Fruit fly (Drosophila melanogaster) whole organism, prepupa: ENCODE results near the gene CheB38a.

ENCODE experiments used
- Blimp-1 ChIP-seq: fragments of 200-800 bp; sonication (Bioruptor generic); optimal IDR thresholded peaks from 3 replicates; lab custom pipeline; 2017; ENCODE audit warnings: missing biosample characterization, missing genetic modification characterization, mild to moderate bottlenecking, moderate library complexity, missing genetic modification reagents
- CG11762 ChIP-seq: fragments of 200-800 bp; sonication (Bioruptor generic); optimal IDR thresholded peaks from 3 replicates; lab custom pipeline; 2016; ENCODE audit warnings: missing biosample characterization, missing genetic modification characterization; ENCODE audit not compliant: insufficient read depth
- CG15336 ChIP-seq: fragments of 200-800 bp; sonication (Bioruptor generic); IDR thresholded peaks from 2 replicates; pipeline ENCODE4 v1.3.6; 2022; ENCODE audit warnings: missing biosample characterization, missing genetic modification characterization
- CG16779 ChIP-seq: fragments of 200-800 bp; sonication (Bioruptor generic); optimal IDR thresholded peaks from 3 replicates; lab custom pipeline; 2017; ENCODE audit warnings: missing biosample characterization, mild to moderate bottlenecking, missing genetic modification characterization
- CG32006 ChIP-seq: fragments of 200-800 bp; sonication (Bioruptor generic); optimal IDR thresholded peaks from 3 replicates; lab custom pipeline; 2017; ENCODE audit warnings: missing biosample characterization, mild to moderate bottlenecking, missing genetic modification characterization
- CG34406 ChIP-seq: fragments of 200-800 bp; sonication (Bioruptor generic); optimal IDR thresholded peaks from 3 replicates; lab custom pipeline; 2016; ENCODE audit warnings: missing biosample characterization, missing genetic modification characterization
- CG3919 ChIP-seq: fragments of 200-800 bp; sonication (Bioruptor generic); optimal IDR thresholded peaks from 3 replicates; lab custom pipeline; 2016; ENCODE audit warnings: missing biosample characterization, missing genetic modification characterization
- CG4318 ChIP-seq: fragments of 200-800 bp; sonication (Bioruptor generic); optimal IDR thresholded peaks from 3 replicates; lab custom pipeline; 2017; ENCODE audit warnings: missing biosample characterization, mild to moderate bottlenecking, missing genetic modification characterization
- CG6163 ChIP-seq: fragments of 200-800 bp; sonication (Bioruptor generic); IDR thresholded peaks from 3 replicates; pipeline ENCODE4 v1.3.6; 2022; ENCODE audit warnings: missing biosample characterization, missing genetic modification characterization
- CG6276 ChIP-seq: fragments of 200-800 bp; sonication (Bioruptor generic); optimal IDR thresholded peaks from 2 replicates; lab custom pipeline; 2017; ENCODE audit warnings: missing biosample characterization, mild to moderate bottlenecking, missing genetic modification characterization
- CG6792 ChIP-seq: fragments of 200-800 bp; sonication (Bioruptor generic); optimal IDR thresholded peaks from 3 replicates; lab custom pipeline; 2016; ENCODE audit warnings: missing biosample characterization, missing genetic modification characterization
- CG6808 ChIP-seq: fragments of 200-800 bp; sonication (Bioruptor generic); optimal IDR thresholded peaks from 3 replicates; lab custom pipeline; 2017; ENCODE audit warnings: missing biosample characterization, missing genetic modification characterization, mild to moderate bottlenecking, moderate library complexity, missing genetic modification reagents
- CG7368 ChIP-seq: fragments of 200-800 bp; sonication (Bioruptor generic); optimal IDR thresholded peaks from 3 replicates; lab custom pipeline; 2016; ENCODE audit warnings: missing biosample characterization, missing genetic modification characterization
- CG8119 ChIP-seq: fragments of 200-800 bp; sonication (Bioruptor generic); IDR thresholded peaks from 3 replicates; pipeline ENCODE4 v1.3.6; 2022; ENCODE audit warnings: missing biosample characterization, missing genetic modification characterization
- CG8319 ChIP-seq: fragments of 200-800 bp; sonication (Bioruptor generic); optimal IDR thresholded peaks from 3 replicates; lab custom pipeline; 2016; ENCODE audit warnings: missing biosample characterization, missing genetic modification characterization
- CG8632 ChIP-seq: fragments of 200-800 bp; sonication (Bioruptor generic); optimal IDR thresholded peaks from 3 replicates; lab custom pipeline; 2016; ENCODE audit warnings: missing biosample characterization, missing genetic modification characterization
- CG9139 ChIP-seq: fragments of 200-800 bp; sonication (Bioruptor generic); optimal IDR thresholded peaks from 3 replicates; lab custom pipeline; 2017; ENCODE audit warnings: missing biosample characterization, mild to moderate bottlenecking, missing genetic modification characterization
- Eip75B ChIP-seq: fragments of 200-800 bp; sonication (Bioruptor generic); optimal IDR thresholded peaks from 3 replicates; lab custom pipeline; 2016; ENCODE audit warnings: missing biosample characterization, missing genetic modification characterization
- Eip78C ChIP-seq: fragments of 200-800 bp; sonication (Bioruptor generic); peaks from one replicate; lab custom pipeline; 2016; ENCODE audit warnings: missing biosample characterization, missing genetic modification characterization
- Eip93F ChIP-seq: fragments of 200-800 bp; sonication (Bioruptor generic); optimal IDR thresholded peaks from 2 replicates; lab custom pipeline; 2016; ENCODE audit warnings: missing biosample characterization, mild to moderate bottlenecking, missing genetic modification characterization
- Ets21C ChIP-seq: fragments of 200-800 bp; sonication (Bioruptor generic); optimal IDR thresholded peaks from 3 replicates; lab custom pipeline; 2016; ENCODE audit warnings: missing biosample characterization, missing genetic modification characterization
- Ets96B ChIP-seq: fragments of 200-800 bp; optimal IDR thresholded peaks from 2 replicates; lab custom pipeline; 2019; ENCODE audit warnings: missing biosample characterization, mild to moderate bottlenecking, missing genetic modification characterization, moderate library complexity
- Gug ChIP-seq: fragments of 200-800 bp; sonication (Bioruptor generic); IDR thresholded peaks from 2 replicates; pipeline ENCODE4 v1.3.6; 2022; ENCODE audit warnings: missing biosample characterization, missing genetic modification characterization
- Hr38 ChIP-seq: sonication (Bioruptor generic); optimal IDR thresholded peaks from 2 replicates; lab custom pipeline; 2016; ENCODE audit warnings: missing biosample characterization, missing genetic modification characterization
- Hr39 ChIP-seq: fragments of 200-800 bp; sonication (Bioruptor generic); optimal IDR thresholded peaks from 2 replicates; lab custom pipeline; 2016; ENCODE audit warnings: missing biosample characterization, missing genetic modification characterization
- Lpt ChIP-seq: fragments of 200-800 bp; sonication (Bioruptor generic); optimal IDR thresholded peaks from 3 replicates; lab custom pipeline; 2016; ENCODE audit warnings: missing biosample characterization, missing genetic modification characterization
- Met ChIP-seq: fragments of 200-800 bp; sonication (Bioruptor generic); optimal IDR thresholded peaks from 3 replicates; lab custom pipeline; 2016; ENCODE audit warnings: missing biosample characterization, missing genetic modification characterization
- OdsH ChIP-seq: fragments of 200-800 bp; sonication (Bioruptor generic); optimal IDR thresholded peaks from 3 replicates; lab custom pipeline; 2016; ENCODE audit warnings: missing biosample characterization, missing genetic modification characterization
- Smox ChIP-seq: fragments of 200-800 bp; sonication (Bioruptor generic); optimal IDR thresholded peaks from 3 replicates; lab custom pipeline; 2016; ENCODE audit warnings: missing biosample characterization, missing genetic modification characterization
- Sox14 ChIP-seq: fragments of 200-800 bp; sonication (Bioruptor generic); optimal IDR thresholded peaks from 3 replicates; lab custom pipeline; 2016; ENCODE audit warnings: missing biosample characterization, missing genetic modification characterization
- Sox15 ChIP-seq: fragments of 200-800 bp; sonication (Bioruptor generic); optimal IDR thresholded peaks from 3 replicates; lab custom pipeline; 2016; ENCODE audit warnings: missing biosample characterization, missing genetic modification characterization
- acj6 ChIP-seq: fragments of 200-800 bp; sonication (Bioruptor generic); optimal IDR thresholded peaks from 3 replicates; lab custom pipeline; 2016; ENCODE audit warnings: missing biosample characterization, missing genetic modification characterization
- cyc ChIP-seq: fragments of 200-800 bp; sonication (Bioruptor generic); optimal IDR thresholded peaks from 3 replicates; lab custom pipeline; 2016; ENCODE audit warnings: missing biosample characterization, missing genetic modification characterization
- dac ChIP-seq: fragments of 200-800 bp; sonication (Bioruptor generic); optimal IDR thresholded peaks from 2 replicates; lab custom pipeline; 2017; ENCODE audit warnings: missing biosample characterization, mild to moderate bottlenecking, missing genetic modification characterization
- dsx ChIP-seq: fragments of 200-800 bp; optimal IDR thresholded peaks from 3 replicates; lab custom pipeline; 2019; ENCODE audit warnings: missing biosample characterization, mild to moderate bottlenecking, missing genetic modification characterization, moderate library complexity; ENCODE audit not compliant: poor library complexity, severe bottlenecking
- esn ChIP-seq: fragments of 200-800 bp; sonication (Bioruptor generic); optimal IDR thresholded peaks from 2 replicates; lab custom pipeline; 2016; ENCODE audit warnings: missing biosample characterization, mild to moderate bottlenecking, missing genetic modification characterization, moderate library complexity
- fkh ChIP-seq: fragments of 200-800 bp; sonication (Bioruptor generic); optimal IDR thresholded peaks from 3 replicates; lab custom pipeline; 2017; ENCODE audit warnings: missing biosample characterization, mild to moderate bottlenecking, missing genetic modification characterization, moderate library complexity
- lz ChIP-seq: fragments of 200-800 bp; sonication (Bioruptor generic); optimal IDR thresholded peaks from 3 replicates; lab custom pipeline; 2016; ENCODE audit warnings: missing biosample characterization, missing genetic modification characterization
- pdm3 ChIP-seq: fragments of 200-800 bp; sonication (Bioruptor generic); optimal IDR thresholded peaks from 3 replicates; lab custom pipeline; 2016; ENCODE audit warnings: missing biosample characterization, missing genetic modification characterization
- salr ChIP-seq, 2 experiments: fragments of 200-800 bp; sonication (Bioruptor generic); optimal IDR thresholded peaks; 3 replicates each; lab custom pipeline; 2016 to 2018; ENCODE audit warnings: missing biosample characterization in 2 of 2, missing genetic modification characterization in 2 of 2, mild to moderate bottlenecking in 1 of 2
- ss ChIP-seq, 2 experiments: fragments of 200-800 bp; sonication (Bioruptor generic); optimal IDR thresholded peaks; 2 replicates in 1 of 2; 3 replicates in 1 of 2; lab custom pipeline; 2017 to 2018; ENCODE audit warnings: mild to moderate bottlenecking in 2 of 2, missing biosample characterization in 2 of 2, missing genetic modification characterization in 2 of 2, moderate library complexity in 1 of 2
- topi ChIP-seq: fragments of 200-800 bp; sonication (Bioruptor generic); optimal IDR thresholded peaks from 3 replicates; lab custom pipeline; 2016; ENCODE audit warnings: missing biosample characterization, missing genetic modification characterization

CheB38a gene

dm6 chr2L:20802204-20802603, 16.1 kb downstream of the CheB38a start (continued):
- TF ChIP-seq CG6276 (GFP tag; lab: Kevin White, UChicago) (peak; percentile 74), Sox15 (GFP tag; lab: Kevin White, UChicago) (peak; percentile 42), Eip93F (GFP tag; lab: Kevin White, UChicago) (no peak), CG6808 (GFP tag; lab: Kevin White, UChicago) (peak; percentile 38), Ets21C (GFP tag; lab: Kevin White, UChicago) (no peak), CG6163 (GFP tag; lab: Robert Waterston, UW) (peak; percentile 91), fkh (GFP tag; lab: Kevin White, UChicago) (no peak)

dm6 chr2L:20801801-20802200, 16.5 kb downstream of the CheB38a start:
- TF ChIP-seq pdm3 (GFP tag; lab: Kevin White, UChicago) (no peak), Eip78C (no peak), CG7368 (no peak), Ets96B (tag; lab: Kevin White, UChicago) (no peak), Hr39 (GFP tag; lab: Kevin White, UChicago) (no peak), CG3919 (GFP tag; lab: Kevin White, UChicago) (no peak), CG15336 (GFP tag; lab: Robert Waterston, UW) (no peak), ss (GFP tag; optimal IDR thresholded peaks at IDR 0.05; lab: Kevin White, UChicago) (no peak), CG32006 (no peak), dac (no peak), Eip93F (GFP tag; lab: Kevin White, UChicago) (no peak), Lpt (no peak), Sox15 (GFP tag; lab: Kevin White, UChicago) (no peak), CG11762 (GFP tag; lab: Kevin White, UChicago) (no peak), CG4318 (GFP tag; lab: Kevin White, UChicago) (no peak), Sox14 (GFP tag; lab: Kevin White, UChicago) (no peak), OdsH (GFP tag; lab: Kevin White, UChicago) (no peak)

- TF ChIP-seq Sox15 (GFP tag; lab: Kevin White, UChicago) (peak; percentile 91), cyc (GFP tag; lab: Kevin White, UChicago) (peak; percentile 98), CG6163 (GFP tag; lab: Robert Waterston, UW) (peak; percentile 96), CG9139 (GFP tag; lab: Kevin White, UChicago) (peak; percentile 95), CG34406 (peak; percentile 93), dsx (peak; percentile 96), Ets96B (tag; lab: Kevin White, UChicago) (peak; percentile 97), CG4318 (GFP tag; lab: Kevin White, UChicago) (peak; percentile 50), CG6276 (GFP tag; lab: Kevin White, UChicago) (peak; percentile 71), lz (peak; percentile 97), CG6808 (GFP tag; lab: Kevin White, UChicago) (peak; percentile 97), Met (GFP tag; lab: Kevin White, UChicago) (peak; percentile 99), CG16779 (tag; lab: Kevin White, UChicago) (peak; percentile 77), topi (peak; percentile 97), CG7368 (peak; percentile 93), Eip93F (GFP tag; lab: Kevin White, UChicago) (peak; percentile 95), esn (GFP tag; lab: Kevin White, UChicago) (peak; percentile 98), Smox (GFP tag; lab: Kevin White, UChicago) (peak; percentile 97), CG8319 (peak; percentile 94), CG32006 (peak; percentile 79), CG8119 (GFP tag; lab: Robert Waterston, UW) (peak; percentile 77), Hr38 (GFP tag; lab: Kevin White, UChicago) (no peak), CG8632 (GFP tag; lab: Kevin White, UChicago) (peak; percentile 93), CG11762 (GFP tag; lab: Kevin White, UChicago) (peak; percentile 92), pdm3 (GFP tag; lab: Kevin White, UChicago) (peak; percentile 95), ss (GFP tag; optimal IDR thresholded peaks at IDR 0.05; lab: Kevin White, UChicago) (peak; percentile 96 to 98), Blimp-1 (GFP tag; lab: Kevin White, UChicago) (peak; percentile 90), Hr39 (GFP tag; lab: Kevin White, UChicago) (peak; percentile 98), acj6 (GFP tag; lab: Kevin White, UChicago) (peak; percentile 96), Gug (peak; percentile 61), CG6792 (peak; percentile 95), salr (GFP tag; optimal IDR thresholded peaks at IDR 0.05; lab: Kevin White, UChicago) (peak; percentile 82 to 97), Ets21C (GFP tag; lab: Kevin White, UChicago) (peak; percentile 97), dac (peak; percentile 38), Eip75B (GFP tag; lab: Kevin White, UChicago) (peak; percentile 97)
These were observed 18.1 kb downstream of the CheB38a start for dm6 chr2L:20799991-20800897.
